Fruit fly (Drosophila melanogaster) whole organism, embryonic: ENCODE data around the gene Noa36.
A peak's percentile ranks its signal among the peaks of the same experiment; 100 is the strongest.

ENCODE experiments used
- CG10274 ChIP-seq: fragments of 200-800 bp; sonication (Bioruptor generic); optimal IDR thresholded peaks from 3 replicates; lab custom pipeline; 2017; ENCODE audit warnings: missing biosample characterization, mild to moderate bottlenecking, missing genetic modification characterization
- CG11085 ChIP-seq: fragments of 200-800 bp; sonication (Bioruptor generic); IDR thresholded peaks from 2 replicates; pipeline ENCODE4 v1.3.6; 2022; ENCODE audit warnings: missing biosample characterization, missing genetic modification characterization
- CG1529 ChIP-seq: fragments of 200-800 bp; sonication (Bioruptor generic); optimal IDR thresholded peaks from 3 replicates; lab custom pipeline; 2018; ENCODE audit warnings: missing biosample characterization, missing genetic modification characterization
- CG15696 ChIP-seq: fragments of 200-800 bp; sonication (Bioruptor generic); optimal IDR thresholded peaks from 2 replicates; lab custom pipeline; 2019; ENCODE audit warnings: missing biosample characterization, mild to moderate bottlenecking, missing genetic modification characterization, moderate library complexity
- CG17328 ChIP-seq: fragments of 200-800 bp; sonication (Bioruptor generic); IDR thresholded peaks from 2 replicates; pipeline ENCODE4 v1.3.6; 2022; ENCODE audit warnings: missing biosample characterization, missing genetic modification characterization
- CG17912 ChIP-seq: fragments of 200-800 bp; sonication (Bioruptor generic); optimal IDR thresholded peaks from 2 replicates; lab custom pipeline; 2018; ENCODE audit warnings: missing biosample characterization, mild to moderate bottlenecking, missing genetic modification characterization
- CG18011 ChIP-seq: fragments of 200-800 bp; sonication (Bioruptor generic); optimal IDR thresholded peaks from 2 replicates; lab custom pipeline; 2017; ENCODE audit warnings: missing biosample characterization, missing genetic modification characterization, mild to moderate bottlenecking, moderate library complexity, missing genotype
- CG2116 ChIP-seq: fragments of 200-800 bp; sonication (Bioruptor generic); optimal IDR thresholded peaks from 3 replicates; lab custom pipeline; 2018; ENCODE audit warnings: missing biosample characterization, mild to moderate bottlenecking, missing genetic modification characterization
- CG4730 ChIP-seq: fragments of 200-800 bp; sonication (Bioruptor generic); IDR thresholded peaks from 2 replicates; pipeline ENCODE4 v1.3.6; 2022; ENCODE audit warnings: missing biosample characterization, missing genetic modification characterization
- CG6683 ChIP-seq: fragments of 200-800 bp; sonication (Bioruptor generic); optimal IDR thresholded peaks from 2 replicates; lab custom pipeline; 2017; ENCODE audit warnings: missing biosample characterization, mild to moderate bottlenecking, missing genetic modification characterization, missing genetic modification reagents
- CG7745 ChIP-seq: fragments of 200-800 bp; sonication (Bioruptor generic); optimal IDR thresholded peaks from 2 replicates; lab custom pipeline; 2018; ENCODE audit warnings: missing biosample characterization, mild to moderate bottlenecking, missing genetic modification characterization, moderate library complexity
- CG7928 ChIP-seq: fragments of 200-800 bp; sonication (Bioruptor generic); optimal IDR thresholded peaks from 2 replicates; lab custom pipeline; 2017; ENCODE audit warnings: missing biosample characterization, mild to moderate bottlenecking, missing genetic modification characterization
- CG9817 ChIP-seq: fragments of 200-800 bp; sonication (Bioruptor generic); optimal IDR thresholded peaks from 2 replicates; lab custom pipeline; 2018; ENCODE audit warnings: missing biosample characterization, mild to moderate bottlenecking, missing genetic modification characterization, moderate library complexity
- CG9876 ChIP-seq: fragments of 200-800 bp; sonication (Bioruptor generic); optimal IDR thresholded peaks from 2 replicates; lab custom pipeline; 2016; ENCODE audit warnings: missing biosample characterization, missing genetic modification characterization
- D19B ChIP-seq: fragments of 200-800 bp; sonication (Bioruptor generic); optimal IDR thresholded peaks from 2 replicates; lab custom pipeline; 2017; ENCODE audit warnings: missing biosample characterization, mild to moderate bottlenecking, missing genetic modification characterization
- Hey ChIP-seq: fragments of 200-800 bp; sonication (Bioruptor generic); optimal IDR thresholded peaks from 3 replicates; lab custom pipeline; 2018; ENCODE audit warnings: missing biosample characterization, mild to moderate bottlenecking, missing genetic modification characterization
- Hmx ChIP-seq: fragments of 200-800 bp; sonication (Bioruptor generic); optimal IDR thresholded peaks from 2 replicates; lab custom pipeline; 2016; ENCODE audit warnings: missing biosample characterization, missing genetic modification characterization
- Nf-YC ChIP-seq: fragments of 200-800 bp; optimal IDR thresholded peaks from 3 replicates; lab custom pipeline; 2019; ENCODE audit warnings: missing biosample characterization, mild to moderate bottlenecking, missing genetic modification characterization, moderate library complexity
- Sox100B ChIP-seq: fragments of 200-800 bp; sonication (Bioruptor generic); optimal IDR thresholded peaks from 3 replicates; lab custom pipeline; 2018; ENCODE audit warnings: missing biosample characterization, mild to moderate bottlenecking, missing genetic modification characterization
- Spps ChIP-seq: fragments of 200-800 bp; sonication (Bioruptor generic); optimal IDR thresholded peaks from 2 replicates; lab custom pipeline; 2018; ENCODE audit warnings: missing biosample characterization, mild to moderate bottlenecking, missing genetic modification characterization
- Xbp1 ChIP-seq: fragments of 200-800 bp; sonication (Bioruptor generic); optimal IDR thresholded peaks from 3 replicates; lab custom pipeline; 2016; ENCODE audit warnings: missing biosample characterization, mild to moderate bottlenecking, missing genetic modification characterization
- YL-1 ChIP-seq: fragments of 200-800 bp; sonication (Bioruptor generic); optimal IDR thresholded peaks from 3 replicates; lab custom pipeline; 2017; ENCODE audit warnings: missing biosample characterization, mild to moderate bottlenecking, missing genetic modification characterization
- caup ChIP-seq: fragments of 200-800 bp; sonication (Bioruptor generic); optimal IDR thresholded peaks from 3 replicates; lab custom pipeline; 2017; ENCODE audit warnings: missing biosample characterization, mild to moderate bottlenecking, missing genetic modification characterization, moderate library complexity; ENCODE audit not compliant: severe bottlenecking
- cg ChIP-seq: fragments of 200-800 bp; sonication (Bioruptor generic); optimal IDR thresholded peaks from 3 replicates; lab custom pipeline; 2019; ENCODE audit warnings: missing biosample characterization, mild to moderate bottlenecking, missing genetic modification characterization, moderate library complexity
- chm ChIP-seq: fragments of 200-800 bp; sonication (Bioruptor generic); IDR thresholded peaks from 2 replicates; pipeline ENCODE4 v1.3.6; 2022; ENCODE audit warnings: missing biosample characterization, missing genetic modification characterization
- dmrt99B ChIP-seq: fragments of 200-800 bp; sonication (Bioruptor generic); optimal IDR thresholded peaks from 2 replicates; lab custom pipeline; 2018; ENCODE audit warnings: missing biosample characterization, mild to moderate bottlenecking, missing genetic modification characterization, moderate library complexity
- ind ChIP-seq: fragments of 200-800 bp; sonication (Bioruptor generic); optimal IDR thresholded peaks from 3 replicates; lab custom pipeline; 2016; ENCODE audit warnings: missing biosample characterization, missing genetic modification characterization
- inv ChIP-seq: fragments of 200-800 bp; sonication (Bioruptor generic); IDR thresholded peaks from 2 replicates; pipeline ENCODE4 v1.3.6; 2022; ENCODE audit warnings: missing biosample characterization, missing genetic modification characterization; ENCODE audit not compliant: partially characterized antibody
- oc ChIP-seq: fragments of 200-800 bp; sonication (Bioruptor generic); optimal IDR thresholded peaks from 2 replicates; lab custom pipeline; 2018; ENCODE audit warnings: missing biosample characterization, mild to moderate bottlenecking, missing genetic modification characterization, moderate library complexity
- sens-2 ChIP-seq: fragments of 200-800 bp; sonication (Bioruptor generic); IDR thresholded peaks from 2 replicates; pipeline ENCODE4 v1.3.6; 2022; ENCODE audit warnings: missing biosample characterization, missing genetic modification characterization
- slbo ChIP-seq: fragments of 200-800 bp; sonication (Bioruptor generic); IDR thresholded peaks from 2 replicates; pipeline ENCODE4 v1.3.6; 2022; ENCODE audit warnings: missing biosample characterization, missing genetic modification characterization
- so ChIP-seq: fragments of 200-800 bp; sonication (Bioruptor generic); IDR thresholded peaks from 3 replicates; pipeline ENCODE4 v1.3.6; 2022; ENCODE audit warnings: missing biosample characterization, missing genetic modification characterization
- tll ChIP-seq, 2 experiments: fragments of 200-800 bp in 1 of 2; fragments of >200 bp in 1 of 2; sonication (Bioruptor generic) in 1 of 2; optimal IDR thresholded peaks; 2 replicates each; lab custom pipeline; 2017 to 2019; ENCODE audit warnings: missing biosample characterization in 2 of 2, missing genetic modification characterization in 2 of 2, mild to moderate bottlenecking in 1 of 2, moderate library complexity in 1 of 2
- trem ChIP-seq: fragments of 200-800 bp; optimal IDR thresholded peaks from 3 replicates; lab custom pipeline; 2019; ENCODE audit warnings: missing biosample characterization, mild to moderate bottlenecking, missing genetic modification characterization, moderate library complexity
- vnd ChIP-seq: fragments of 200-800 bp; sonication (Bioruptor generic); IDR thresholded peaks from 3 replicates; pipeline ENCODE4 v1.3.6; 2022; ENCODE audit warnings: missing biosample characterization, missing genetic modification characterization; ENCODE audit not compliant: partially characterized antibody
- zen ChIP-seq: fragments of 200-800 bp; sonication (Bioruptor generic); optimal IDR thresholded peaks from 3 replicates; lab custom pipeline; 2018; ENCODE audit warnings: missing biosample characterization, mild to moderate bottlenecking, missing genetic modification characterization, moderate library complexity

Noa36 gene

dm6 chr3R:28597527-28597926 lies 1.6 kb downstream of the Noa36 start (continued):
- no peak for TF ChIP-seq CG2116
- no peak for TF ChIP-seq CG9876

DNA sequence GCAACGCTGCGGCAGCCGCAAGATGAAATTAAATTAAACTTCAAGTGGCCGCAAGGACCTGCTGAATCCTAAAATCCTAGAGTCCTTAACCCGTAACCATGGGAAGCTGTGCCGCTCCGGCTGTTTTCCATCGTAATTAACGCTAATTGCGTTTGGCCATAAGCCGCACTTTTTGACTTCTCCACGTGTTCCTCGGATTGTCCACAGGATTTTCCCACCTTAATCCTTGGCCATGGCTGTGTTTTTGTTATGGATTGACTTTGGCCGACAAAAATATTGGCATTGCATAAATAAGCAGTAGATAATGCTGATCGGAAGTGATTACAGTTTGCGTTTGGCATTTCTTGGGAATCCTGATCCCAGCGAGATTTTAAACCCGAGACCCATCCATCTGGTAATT lies 2.7 kb downstream of the Noa36 start:
- peak; percentile 58 for TF ChIP-seq zen
- no peak for TF ChIP-seq Xbp1
- peak in 1 of 2 experiments; percentile 95 for TF ChIP-seq tll (GFP tag; optimal IDR thresholded peaks at IDR 0.05; lab: Kevin White, UChicago)

DNA sequence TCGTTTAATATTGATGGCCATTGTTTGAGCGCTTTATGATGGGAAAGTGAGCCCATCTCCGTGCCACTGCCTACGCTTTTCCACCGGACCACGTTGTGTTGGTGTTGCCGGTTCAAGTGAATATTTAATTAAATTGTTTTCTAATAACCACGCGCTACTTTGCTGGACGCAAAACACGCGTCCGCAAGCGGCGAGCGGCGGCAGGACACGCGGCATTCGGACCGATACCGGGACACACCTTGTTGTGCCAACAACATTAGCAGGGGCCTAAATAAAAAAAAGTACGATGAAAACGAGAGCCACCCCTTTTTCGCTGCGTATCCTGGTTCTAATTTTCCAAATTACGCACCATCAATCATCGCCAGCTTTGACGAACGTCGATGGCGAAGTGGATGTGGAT lies 3.2 kb downstream of the Noa36 start:
- TF ChIP-seq YL-1 (GFP tag; lab: Kevin White, UChicago) (no peak), chm (GFP tag; lab: Robert Waterston, UW) (no peak), CG7928 (GFP tag; lab: Kevin White, UChicago) (no peak), CG11085 (GFP tag; lab: Robert Waterston, UW) (no peak), Nf-YC (peak; percentile 18), trem (tag; lab: Kevin White, UChicago) (no peak), CG17912 (no peak), Hey (tag; lab: Kevin White, UChicago) (peak; percentile 96), oc (no peak), Sox100B (GFP tag; lab: Kevin White, UChicago) (no peak), CG7745 (peak; percentile 55), CG15696 (tag; lab: Kevin White, UChicago) (no peak), Hmx (no peak), slbo (GFP tag; lab: Robert Waterston, UW) (no peak), caup (GFP tag; lab: Kevin White, UChicago) (no peak), CG1529 (GFP tag; lab: Kevin White, UChicago) (no peak), inv (no peak), so (GFP tag; lab: Robert Waterston, UW) (no peak), CG9817 (tag; lab: Kevin White, UChicago) (no peak), sens-2 (GFP tag; lab: Robert Waterston, UW) (no peak)

- no peak for TF ChIP-seq ind (GFP tag; lab: Kevin White, UChicago)
- no peak for TF ChIP-seq CG4730
- TF ChIP-seq D19B = no peak
- no peak for TF ChIP-seq Spps (tag; lab: Kevin White, UChicago)
- peak; percentile 44 for TF ChIP-seq zen
- TF ChIP-seq dmrt99B (tag; lab: Kevin White, UChicago) = no peak
- peak in 1 of 2 experiments; percentile 54 for TF ChIP-seq tll (GFP tag; optimal IDR thresholded peaks at IDR 0.05; lab: Kevin White, UChicago)
- TF ChIP-seq CG18011 (GFP tag; lab: Kevin White, UChicago) = no peak
- no peak for TF ChIP-seq vnd (GFP tag; lab: Robert Waterston, UW)
- peak; percentile 92 for TF ChIP-seq Hey (tag; lab: Kevin White, UChicago)
- TF ChIP-seq CG17328 (GFP tag; lab: Robert Waterston, UW) = no peak
- TF ChIP-seq cg (GFP tag; lab: Kevin White, UChicago) = no peak
- TF ChIP-seq CG10274 (GFP tag; lab: Kevin White, UChicago) = no peak
- TF ChIP-seq CG6683 = no peak
Measured at dm6 chr3R:28594900-28595299, 4.2 kb downstream of the Noa36 start.
